Worm (Caenorhabditis elegans): Measurements from ENCODE around the gene srt-54.

DNA sequence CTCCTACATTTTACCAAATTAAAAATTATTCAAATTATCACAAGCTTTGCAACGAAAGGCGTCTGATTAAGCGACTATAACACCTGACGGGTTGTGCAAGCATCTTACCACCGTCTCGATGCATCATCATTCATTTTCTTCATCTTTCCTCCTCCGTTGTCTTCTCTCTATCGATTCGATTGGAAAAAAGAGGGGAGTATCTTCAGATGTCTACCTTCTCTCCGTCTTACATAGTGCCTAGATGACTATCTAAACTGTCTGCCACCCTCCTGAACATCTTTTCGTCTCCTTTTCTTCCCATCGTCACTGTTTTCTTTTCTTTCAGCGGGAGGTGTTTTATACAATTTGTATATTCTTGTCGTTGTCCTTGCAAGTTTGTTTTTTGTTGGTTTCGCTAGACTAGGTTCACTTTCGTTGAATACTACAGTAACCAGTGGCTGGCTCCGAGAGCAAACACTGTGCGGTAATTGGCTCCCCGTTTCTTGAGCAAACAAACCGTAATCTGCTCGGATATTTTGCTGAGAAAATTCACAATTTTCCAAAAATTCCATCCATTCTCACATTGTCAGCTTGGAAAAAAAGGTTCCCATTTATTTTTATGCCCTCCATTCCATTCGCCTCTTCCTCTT lies 42.4 kb downstream of the srt-54 start:
- no peak for TF ChIP-seq unc-62 (GFP tag; optimal IDR thresholded peaks at IDR 0.05)
- no peak for TF ChIP-seq mdl-1 (tag; optimal IDR thresholded peaks at IDR 0.05)
- peak; percentile 54 for TF ChIP-seq elt-2 (tag; optimal IDR thresholded peaks at IDR 0.05)
- TF ChIP-seq elt-3 (tag; optimal IDR thresholded peaks at IDR 0.05) = no peak
- no peak for TF ChIP-seq aly-2 (tag; optimal IDR thresholded peaks at IDR 0.05)
- no peak for TF ChIP-seq unc-39 (tag; optimal IDR thresholded peaks at IDR 0.05)
- no peak for TF ChIP-seq ceh-82 (tag; optimal IDR thresholded peaks at IDR 0.05)
- peak; percentile 58 for TF ChIP-seq nhr-25 (tag; optimal IDR thresholded peaks at IDR 0.05)
- TF ChIP-seq nhr-11 (tag; optimal IDR thresholded peaks at IDR 0.05) = no peak
- TF ChIP-seq pqm-1 (tag; optimal IDR thresholded peaks at IDR 0.05) = peak; percentile 60
